Worm (Caenorhabditis elegans): Measurements from ENCODE around the gene metl-18.
A peak's percentile ranks its signal among the peaks of the same experiment; 100 is the strongest.
"Not testable (repeated sequence)": the region's sequence is repeated elsewhere in the genome, so short reads cannot be mapped to it uniquely, and the experiment has no call there.

ce11 chrIII:3433487-3434131 is 8.1 kb downstream of the metl-18 start:
- TF ChIP-seq unc-130 (GFP tag; optimal IDR thresholded peaks at IDR 0.05); snpc-4 (GFP tag; optimal IDR thresholded peaks at IDR 0.05); pha-4 (tag; optimal IDR thresholded peaks at IDR 0.05); ztf-28 (GFP tag; IDR thresholded peaks at IDR 0.05); C06A6.2 (GFP tag; conservative IDR thresholded peaks at IDR 0.05); F22D6.2 (tag; optimal IDR thresholded peaks at IDR 0.05); die-1 (tag; optimal IDR thresholded peaks at IDR 0.05): not testable (repeated sequence)
- peak in 2 of 4 experiments; percentile 70 to 86 for TF ChIP-seq snpc-4 (tag; optimal IDR thresholded peaks at IDR 0.05)
